Fruit fly (Drosophila melanogaster): ENCODE results near the gene CG7730.

Gene CG7730

dm6 chr3L:17015663-17016575 is 11.4 kb upstream of the CG7730 start, which contains the start of the genes CG6664 and CG7728 (continued):
- peak; percentile 25 for TF ChIP-seq CG14014 (GFP tag; IDR thresholded peaks at IDR 0.05)
- TF ChIP-seq CG7786 (GFP tag; optimal IDR thresholded peaks at IDR 0.05) = no peak
- peak; percentile 13 for TF ChIP-seq Camta (GFP tag; optimal IDR thresholded peaks at IDR 0.05)
- no peak for TF ChIP-seq Neu2 (GFP tag; optimal IDR thresholded peaks at IDR 0.05; ENCODE audit: borderline replicate concordance)
- peak; percentile 21 for TF ChIP-seq CG15601 (tag; optimal IDR thresholded peaks at IDR 0.05)
- no peak for TF ChIP-seq ato (GFP tag; IDR thresholded peaks at IDR 0.05; ENCODE audit: partially characterized antibody)
- TF ChIP-seq CG17385 (GFP tag; optimal IDR thresholded peaks at IDR 0.05) = no peak
- TF ChIP-seq CG11247 (GFP tag; IDR thresholded peaks at IDR 0.05) = peak; percentile 52
- TF ChIP-seq sim (GFP tag; IDR thresholded peaks at IDR 0.05) = no peak
- no peak for TF ChIP-seq CG4404 (GFP tag; IDR thresholded peaks at IDR 0.05)
- no peak for TF ChIP-seq Dip2 (GFP tag; IDR thresholded peaks at IDR 0.05)
- TF ChIP-seq slou (GFP tag; optimal IDR thresholded peaks at IDR 0.05) = no peak
- TF ChIP-seq jing (GFP tag; optimal IDR thresholded peaks at IDR 0.05) = no peak
- TF ChIP-seq sens (GFP tag) = peak; percentile 84
- TF ChIP-seq da (GFP tag; optimal IDR thresholded peaks at IDR 0.05) = no peak
- TF ChIP-seq HLH3B (GFP tag; IDR thresholded peaks at IDR 0.05) = peak; percentile 31; the same call in 1 of the 2 replicates
- peak; percentile 59; the same call in 2 of the 4 replicates for TF ChIP-seq Gug (GFP tag; IDR thresholded peaks at IDR 0.05)
- TF ChIP-seq Awh (GFP tag; IDR thresholded peaks at IDR 0.05) = no peak
- TF ChIP-seq CG6854 (GFP tag; optimal IDR thresholded peaks at IDR 0.05) = no peak
- no peak for TF ChIP-seq CG31365 (tag; optimal IDR thresholded peaks at IDR 0.05)
- no peak for TF ChIP-seq pita (GFP tag; optimal IDR thresholded peaks at IDR 0.05)
- no peak for TF ChIP-seq ems (GFP tag; optimal IDR thresholded peaks at IDR 0.05)
- TF ChIP-seq HmgZ (tag; optimal IDR thresholded peaks at IDR 0.05) = no peak
- peak; percentile 16; the same call in 1 of the 3 replicates for TF ChIP-seq dysf (GFP tag; IDR thresholded peaks at IDR 0.05)
- peak; percentile 10 for TF ChIP-seq HmgD (GFP tag; optimal IDR thresholded peaks at IDR 0.05)
- no peak for TF ChIP-seq ac (GFP tag; optimal IDR thresholded peaks at IDR 0.05)
- TF ChIP-seq bab2 (GFP tag; optimal IDR thresholded peaks at IDR 0.05) = peak; percentile 38
- peak; percentile 45; the same call in 2 of the 3 replicates for TF ChIP-seq HLH4C (GFP tag; IDR thresholded peaks at IDR 0.05; ENCODE audit: partially characterized antibody)
- no peak for TF ChIP-seq Tbp (GFP tag; optimal IDR thresholded peaks at IDR 0.05)
- no peak; the same call in 2 of the 3 replicates for TF ChIP-seq Mrtf (GFP tag; IDR thresholded peaks at IDR 0.05)
- TF ChIP-seq croc (GFP tag; conservative IDR thresholded peaks at IDR 0.05) = no peak
- TF ChIP-seq CG18011 (GFP tag; optimal IDR thresholded peaks at IDR 0.05) = peak; percentile 1
- 0 out of 3 replicates have a peak, but pooled peaks have one; percentile 23 for TF ChIP-seq C15 (GFP tag; IDR thresholded peaks at IDR 0.05)
- TF ChIP-seq Poxn (GFP tag; IDR thresholded peaks at IDR 0.05) = no peak
- TF ChIP-seq CG9215 (GFP tag; IDR thresholded peaks at IDR 0.05) = peak; percentile 46
- TF ChIP-seq Scr (GFP tag; IDR thresholded peaks at IDR 0.05; ENCODE audit: partially characterized antibody) = peak; percentile 64
- TF ChIP-seq CG2199 (GFP tag; IDR thresholded peaks at IDR 0.05) = no peak
- peak; percentile 25 for TF ChIP-seq Fer2 (tag; optimal IDR thresholded peaks at IDR 0.05)
- TF ChIP-seq seq (GFP tag; IDR thresholded peaks at IDR 0.05) = no peak
- TF ChIP-seq PHDP (tag; optimal IDR thresholded peaks at IDR 0.05) = no peak
- TF ChIP-seq pfk (GFP tag; optimal IDR thresholded peaks at IDR 0.05) = no peak
- peak; percentile 6 for TF ChIP-seq fd3F (GFP tag; optimal IDR thresholded peaks at IDR 0.05)
- no peak for TF ChIP-seq pb (GFP tag; optimal IDR thresholded peaks at IDR 0.05)
- no peak for TF ChIP-seq gt (GFP tag; IDR thresholded peaks at IDR 0.05)
- no peak for TF ChIP-seq bsh (GFP tag; optimal IDR thresholded peaks at IDR 0.05)
- TF ChIP-seq E2f1 (GFP tag; IDR thresholded peaks at IDR 0.05) = peak; percentile 31; the same call in 1 of the 2 replicates
- peak; percentile 39; the same call in 1 of the 2 replicates for TF ChIP-seq inv (GFP tag; IDR thresholded peaks at IDR 0.05; ENCODE audit: partially characterized antibody)
- peak; percentile 8 for TF ChIP-seq Antp (GFP tag; optimal IDR thresholded peaks at IDR 0.05)
- peak; percentile 10 for TF ChIP-seq Side (GFP tag; optimal IDR thresholded peaks at IDR 0.05)
